Fruit fly (Drosophila melanogaster): ENCODE data around the gene Spn85F.

Spn85F gene

dm6 chr3R:10048842-10049527 lies 52.0 kb downstream of the Spn85F start, which contains the start of gene ohgt:
ohgt (plus strand) TSS chr3R:10049199.
- TF ChIP-seq psq (optimal IDR thresholded peaks at IDR 0.05): no peak
- no peak for TF ChIP-seq h (optimal IDR thresholded peaks at IDR 0.05)
- no peak for TF ChIP-seq ttk (optimal IDR thresholded peaks at IDR 0.05)
- TF ChIP-seq Myc (optimal IDR thresholded peaks at IDR 0.05): no peak
- TF ChIP-seq insv (optimal IDR thresholded peaks at IDR 0.05): no peak
- no peak for TF ChIP-seq Sin3A (optimal IDR thresholded peaks at IDR 0.05)
